Fruit fly (Drosophila melanogaster): ENCODE results near the gene Pdss2.
A peak's percentile ranks its signal among the peaks of the same experiment; 100 is the strongest.

The Pdss2 gene

dm6 chr3L:21054188-21054893 lies 26.6 kb downstream of the Pdss2 start:
- no peak for TF ChIP-seq Mio (GFP tag; optimal IDR thresholded peaks at IDR 0.05)
- no peak for TF ChIP-seq Dfd (GFP tag; optimal IDR thresholded peaks at IDR 0.05)
- TF ChIP-seq sv (GFP tag; optimal IDR thresholded peaks at IDR 0.05) = no peak
- no peak for TF ChIP-seq Hr78 (GFP tag; optimal IDR thresholded peaks at IDR 0.05)
- no peak for TF ChIP-seq ey (GFP tag; optimal IDR thresholded peaks at IDR 0.05)

- TF ChIP-seq CG32264 (GFP tag; optimal IDR thresholded peaks at IDR 0.05) (no peak), Hnf4 (GFP tag; optimal IDR thresholded peaks at IDR 0.05) (no peak), OdsH (GFP tag; optimal IDR thresholded peaks at IDR 0.05) (no peak), N (GFP tag; optimal IDR thresholded peaks at IDR 0.05) (no peak), HLH106 (tag; optimal IDR thresholded peaks at IDR 0.05) (no peak), br (GFP tag; optimal IDR thresholded peaks at IDR 0.05) (no peak), Jra (GFP tag; optimal IDR thresholded peaks at IDR 0.05) (no peak), Rel (GFP tag; optimal IDR thresholded peaks at IDR 0.05) (no peak), Rel (tag; optimal IDR thresholded peaks at IDR 0.05) (no peak), GATAd (GFP tag; optimal IDR thresholded peaks at IDR 0.05) (no peak), Hr78 (GFP tag; optimal IDR thresholded peaks at IDR 0.05) (no peak), h (GFP tag; optimal IDR thresholded peaks at IDR 0.05) (no peak)
Measured at dm6 chr3L:21054894-21055270, 27.2 kb downstream of the Pdss2 start.

- TF ChIP-seq tai (GFP tag; optimal IDR thresholded peaks at IDR 0.05) (no peak), foxo (GFP tag; optimal IDR thresholded peaks at IDR 0.05) (no peak)
Measured at dm6 chr3L:21055839-21056238, 28.1 kb downstream of the Pdss2 start.

dm6 chr3L:21056290-21056689 lies 28.6 kb downstream of the Pdss2 start:
- TF ChIP-seq N (GFP tag; optimal IDR thresholded peaks at IDR 0.05) = no peak
- no peak for TF ChIP-seq woc (GFP tag; optimal IDR thresholded peaks at IDR 0.05)
- TF ChIP-seq tai (GFP tag; optimal IDR thresholded peaks at IDR 0.05) = peak; percentile 5
- no peak for TF ChIP-seq Hr83 (GFP tag; optimal IDR thresholded peaks at IDR 0.05; ENCODE audit: poor library complexity, severe bottlenecking)
- TF ChIP-seq Sp1 (GFP tag; optimal IDR thresholded peaks at IDR 0.05) = no peak

dm6 chr3L:21056792-21057567 lies 29.3 kb downstream of the Pdss2 start:
- TF ChIP-seq OdsH (GFP tag; optimal IDR thresholded peaks at IDR 0.05) (peak; percentile 42), CrebA (GFP tag; optimal IDR thresholded peaks at IDR 0.05; ENCODE audit: borderline replicate concordance) (no peak), sv (GFP tag; optimal IDR thresholded peaks at IDR 0.05) (no peak), dmrt93B (GFP tag; optimal IDR thresholded peaks at IDR 0.05) (peak; percentile 37), sage (GFP tag; optimal IDR thresholded peaks at IDR 0.05) (no peak), woc (GFP tag; optimal IDR thresholded peaks at IDR 0.05) (peak; percentile 89), tai (GFP tag; optimal IDR thresholded peaks at IDR 0.05) (peak; percentile 55), brk (GFP tag; optimal IDR thresholded peaks at IDR 0.05) (no peak), Vsx2 (GFP tag; optimal IDR thresholded peaks at IDR 0.05; ENCODE audit: partially characterized antibody) (no peak), Rel (GFP tag; optimal IDR thresholded peaks at IDR 0.05) (no peak), Rel (tag; optimal IDR thresholded peaks at IDR 0.05) (no peak), fru (GFP tag; optimal IDR thresholded peaks at IDR 0.05) (peak; percentile 50), HLH106 (tag; optimal IDR thresholded peaks at IDR 0.05) (peak; percentile 43), jim (GFP tag; optimal IDR thresholded peaks at IDR 0.05) (no peak), usp (GFP tag; optimal IDR thresholded peaks at IDR 0.05) (no peak), h (GFP tag; optimal IDR thresholded peaks at IDR 0.05) (peak; percentile 33), CG32264 (GFP tag; optimal IDR thresholded peaks at IDR 0.05) (no peak), Sp1 (GFP tag; optimal IDR thresholded peaks at IDR 0.05) (peak; percentile 47), dsf (GFP tag; optimal IDR thresholded peaks at IDR 0.05; ENCODE audit: borderline replicate concordance) (no peak), Hr78 (GFP tag; optimal IDR thresholded peaks at IDR 0.05) (no peak), Hr83 (GFP tag; optimal IDR thresholded peaks at IDR 0.05; ENCODE audit: poor library complexity, severe bottlenecking) (peak; percentile 24), Abd-B (GFP tag; optimal IDR thresholded peaks at IDR 0.05) (no peak), Dfd (GFP tag; optimal IDR thresholded peaks at IDR 0.05) (no peak), rgr (GFP tag; optimal IDR thresholded peaks at IDR 0.05) (peak; percentile 35), CG9705 (GFP tag; optimal IDR thresholded peaks at IDR 0.05) (no peak), Hnf4 (GFP tag; optimal IDR thresholded peaks at IDR 0.05) (peak; percentile 3), psq (GFP tag; optimal IDR thresholded peaks at IDR 0.05) (peak; percentile 58), Mio (GFP tag; optimal IDR thresholded peaks at IDR 0.05) (no peak), GATAd (GFP tag; optimal IDR thresholded peaks at IDR 0.05) (no peak), dl (GFP tag; optimal IDR thresholded peaks at IDR 0.05; ENCODE audit: insufficient read depth in 1 of 2, partially characterized antibody in 2 of 2) (no peak), Dif (GFP tag; optimal IDR thresholded peaks at IDR 0.05; ENCODE audit: partially characterized antibody) (peak; percentile 34), Myc (optimal IDR thresholded peaks at IDR 0.05) (no peak), Jra (GFP tag; optimal IDR thresholded peaks at IDR 0.05) (peak; percentile 72), br (GFP tag; optimal IDR thresholded peaks at IDR 0.05) (peak; percentile 24), N (GFP tag; optimal IDR thresholded peaks at IDR 0.05) (no peak), ey (GFP tag; optimal IDR thresholded peaks at IDR 0.05) (peak; percentile 62)
